Fruit fly (Drosophila melanogaster) whole organism, embryonic: ENCODE data around the gene smid.

ENCODE experiments used
- Asciz ChIP-seq: fragments of 200-800 bp; sonication (Bioruptor generic); optimal IDR thresholded peaks from 2 replicates; lab custom pipeline; 2017; ENCODE audit warnings: missing biosample characterization, mild to moderate bottlenecking, missing genetic modification characterization, missing genetic modification reagents
- BEAF-32 ChIP-seq: fragments of 200-800 bp; sonication (Bioruptor generic); optimal IDR thresholded peaks from 3 replicates; lab custom pipeline; 2017; ENCODE audit warnings: missing biosample characterization, missing genetic modification characterization, mild to moderate bottlenecking, moderate library complexity, missing genetic modification reagents
- CG10431 ChIP-seq: fragments of 200-800 bp; sonication (Bioruptor generic); optimal IDR thresholded peaks from 3 replicates; lab custom pipeline; 2018; ENCODE audit warnings: missing biosample characterization, mild to moderate bottlenecking, missing genetic modification characterization
- CG11560 ChIP-seq: fragments of 200-800 bp; sonication (Bioruptor generic); IDR thresholded peaks from 3 replicates; pipeline ENCODE4 v1.3.6; 2022; ENCODE audit warnings: missing biosample characterization, missing genetic modification characterization
- CG11696 ChIP-seq: fragments of 200-800 bp; sonication (Bioruptor generic); IDR thresholded peaks from 2 replicates; pipeline ENCODE4 v1.3.6; 2022; ENCODE audit warnings: missing biosample characterization, missing genetic modification characterization
- CG12104 ChIP-seq: fragments of 200-800 bp; sonication (Bioruptor generic); optimal IDR thresholded peaks from 3 replicates; lab custom pipeline; 2016; ENCODE audit warnings: missing biosample characterization, missing genetic modification characterization
- CG12155 ChIP-seq: fragments of 200-800 bp; sonication (Bioruptor generic); optimal IDR thresholded peaks from 3 replicates; lab custom pipeline; 2016; ENCODE audit warnings: missing biosample characterization, missing genetic modification characterization
- CG13894 ChIP-seq: fragments of 200-800 bp; sonication (Bioruptor generic); optimal IDR thresholded peaks from 3 replicates; lab custom pipeline; 2018; ENCODE audit warnings: missing biosample characterization, mild to moderate bottlenecking, missing genetic modification characterization, moderate library complexity
- CG18011 ChIP-seq: fragments of 200-800 bp; sonication (Bioruptor generic); optimal IDR thresholded peaks from 2 replicates; lab custom pipeline; 2017; ENCODE audit warnings: missing biosample characterization, missing genetic modification characterization, mild to moderate bottlenecking, moderate library complexity, missing genotype
- CG1832 ChIP-seq: fragments of 200-800 bp; sonication (Bioruptor generic); optimal IDR thresholded peaks from 2 replicates; lab custom pipeline; 2017; ENCODE audit warnings: missing biosample characterization, mild to moderate bottlenecking, missing genetic modification characterization, inconsistent platforms
- CG30020 ChIP-seq: fragments of 200-800 bp; optimal IDR thresholded peaks from 2 replicates; lab custom pipeline; 2019; ENCODE audit warnings: missing biosample characterization, mild to moderate bottlenecking, missing genetic modification characterization, moderate library complexity
- CG4328 ChIP-seq: fragments of 200-800 bp; sonication (Bioruptor generic); optimal IDR thresholded peaks from 3 replicates; lab custom pipeline; 2017; ENCODE audit warnings: missing biosample characterization, missing genetic modification reagents, missing genetic modification characterization
- CG8089 ChIP-seq: fragments of 200-800 bp; sonication (Bioruptor generic); optimal IDR thresholded peaks from 3 replicates; lab custom pipeline; 2016; ENCODE audit warnings: missing biosample characterization, missing genetic modification characterization
- CG8924 ChIP-seq: fragments of 200-800 bp; optimal IDR thresholded peaks from 3 replicates; lab custom pipeline; 2019; ENCODE audit warnings: missing biosample characterization, mild to moderate bottlenecking, missing genetic modification characterization, moderate library complexity
- CG9797 ChIP-seq: fragments of 200-800 bp; sonication (Bioruptor generic); optimal IDR thresholded peaks from 3 replicates; lab custom pipeline; 2018; ENCODE audit warnings: missing biosample characterization, mild to moderate bottlenecking, missing genetic modification characterization
- CG9876 ChIP-seq: fragments of 200-800 bp; sonication (Bioruptor generic); optimal IDR thresholded peaks from 2 replicates; lab custom pipeline; 2016; ENCODE audit warnings: missing biosample characterization, missing genetic modification characterization
- CHES-1-like ChIP-seq: fragments of 200-800 bp; sonication (Bioruptor generic); optimal IDR thresholded peaks from 2 replicates; lab custom pipeline; 2016; ENCODE audit warnings: missing biosample characterization, missing genetic modification characterization
- CTCF ChIP-seq: fragments of 200-800 bp; sonication (Bioruptor generic); optimal IDR thresholded peaks from 2 replicates; lab custom pipeline; 2017; ENCODE audit warnings: missing biosample characterization, mild to moderate bottlenecking, missing genetic modification characterization, moderate library complexity
- Deaf1 ChIP-seq: fragments of 200-800 bp; optimal IDR thresholded peaks from 3 replicates; lab custom pipeline; 2019; ENCODE audit warnings: missing biosample characterization, mild to moderate bottlenecking, missing genetic modification characterization, moderate library complexity
- Doc2 ChIP-seq: fragments of 200-800 bp; sonication (Bioruptor generic); IDR thresholded peaks from 2 replicates; pipeline ENCODE4 v1.3.6; 2022; ENCODE audit warnings: missing biosample characterization, missing genetic modification characterization
- Dp ChIP-seq: fragments of 200-800 bp; sonication (Bioruptor generic); optimal IDR thresholded peaks from 2 replicates; lab custom pipeline; 2018; ENCODE audit warnings: missing biosample characterization, mild to moderate bottlenecking, missing genetic modification characterization, moderate library complexity
- E2f2 ChIP-seq: fragments of 200-800 bp; sonication (Bioruptor generic); IDR thresholded peaks from 2 replicates; pipeline ENCODE4 v1.3.6; 2022; ENCODE audit warnings: missing biosample characterization, missing genetic modification characterization
- Fer3 ChIP-seq: fragments of 200-800 bp; sonication (Bioruptor generic); optimal IDR thresholded peaks from 2 replicates; lab custom pipeline; 2018; ENCODE audit warnings: missing biosample characterization, mild to moderate bottlenecking, missing genetic modification characterization, moderate library complexity
- HLH54F ChIP-seq: fragments of 200-800 bp; sonication (Bioruptor generic); optimal IDR thresholded peaks from 3 replicates; lab custom pipeline; 2016; ENCODE audit warnings: missing biosample characterization, missing genetic modification characterization
- Lhr ChIP-seq: fragments of 200-800 bp; sonication (Bioruptor generic); optimal IDR thresholded peaks from 3 replicates; lab custom pipeline; 2017; ENCODE audit warnings: mild to moderate bottlenecking, missing biosample characterization, missing genetic modification reagents, missing genetic modification characterization
- NFAT ChIP-seq: fragments of 200-800 bp; sonication (Bioruptor generic); IDR thresholded peaks from 2 replicates; pipeline ENCODE4 v1.3.6; 2022; ENCODE audit warnings: missing biosample characterization, missing genetic modification characterization
- Stat92E ChIP-seq, 3 experiments: fragments of >200 bp in 2 of 3; fragments of 200-800 bp in 1 of 3; sonication (Bioruptor generic) in 1 of 3; optimal IDR thresholded peaks; 2 replicates each; lab custom pipeline; 2017 to 2019; ENCODE audit warnings: missing biosample characterization in 3 of 3, missing genetic modification characterization in 3 of 3, mild to moderate bottlenecking in 1 of 3, moderate library complexity in 1 of 3
- Tbp ChIP-seq: fragments of >200 bp; optimal IDR thresholded peaks from 2 replicates; lab custom pipeline; 2018; ENCODE audit warnings: missing biosample characterization, missing genetic modification characterization
- ac ChIP-seq: fragments of 200-800 bp; sonication (Bioruptor generic); optimal IDR thresholded peaks from 3 replicates; lab custom pipeline; 2017; ENCODE audit warnings: missing biosample characterization, mild to moderate bottlenecking, missing genetic modification characterization
- ato ChIP-seq: fragments of 200-800 bp; sonication (Bioruptor generic); IDR thresholded peaks from 2 replicates; pipeline ENCODE4 v1.3.6; 2022; ENCODE audit warnings: missing biosample characterization, missing genetic modification characterization; ENCODE audit not compliant: partially characterized antibody
- bcd ChIP-seq: fragments of 200-800 bp; sonication (Bioruptor generic); optimal IDR thresholded peaks from 2 replicates; lab custom pipeline; 2017; ENCODE audit warnings: missing biosample characterization, mild to moderate bottlenecking, missing genetic modification characterization
- chm ChIP-seq: fragments of 200-800 bp; sonication (Bioruptor generic); IDR thresholded peaks from 2 replicates; pipeline ENCODE4 v1.3.6; 2022; ENCODE audit warnings: missing biosample characterization, missing genetic modification characterization
- corto ChIP-seq: fragments of 200-800 bp; sonication (Bioruptor generic); optimal IDR thresholded peaks from 2 replicates; lab custom pipeline; 2016; ENCODE audit warnings: missing biosample characterization, mild to moderate bottlenecking, missing genetic modification characterization, moderate library complexity
- cwo ChIP-seq: fragments of 200-800 bp; sonication (Bioruptor generic); optimal IDR thresholded peaks from 3 replicates; lab custom pipeline; 2017; ENCODE audit warnings: missing biosample characterization, missing genetic modification characterization, mild to moderate bottlenecking, moderate library complexity, missing genetic modification reagents
- danr ChIP-seq: fragments of 200-800 bp; sonication (Bioruptor generic); IDR thresholded peaks from 2 replicates; pipeline ENCODE4 v1.3.6; 2022; ENCODE audit warnings: missing biosample characterization, missing genetic modification characterization
- gfzf ChIP-seq: fragments of 200-800 bp; sonication (Bioruptor generic); optimal IDR thresholded peaks from 2 replicates; lab custom pipeline; 2016; ENCODE audit warnings: missing biosample characterization, mild to moderate bottlenecking, missing genetic modification characterization, moderate library complexity
- gsb-n ChIP-seq: fragments of 200-800 bp; sonication (Bioruptor generic); optimal IDR thresholded peaks from 3 replicates; lab custom pipeline; 2018; ENCODE audit warnings: missing biosample characterization, mild to moderate bottlenecking, missing genetic modification characterization
- hbn ChIP-seq: fragments of 200-800 bp; sonication (Bioruptor generic); IDR thresholded peaks from 2 replicates; pipeline ENCODE4 v1.3.6; 2022; ENCODE audit warnings: missing biosample characterization, missing genetic modification characterization; ENCODE audit not compliant: partially characterized antibody
- mld ChIP-seq: fragments of 200-800 bp; sonication (Bioruptor generic); IDR thresholded peaks from 3 replicates; pipeline ENCODE4 v1.3.6; 2022; ENCODE audit warnings: missing biosample characterization, missing genetic modification characterization; ENCODE audit not compliant: partially characterized antibody
- nau ChIP-seq: fragments of 200-800 bp; sonication (Bioruptor generic); optimal IDR thresholded peaks from 3 replicates; lab custom pipeline; 2017; ENCODE audit warnings: missing biosample characterization, mild to moderate bottlenecking, missing genetic modification characterization, missing genetic modification reagents
- nmo ChIP-seq: fragments of 200-800 bp; sonication (Bioruptor generic); optimal IDR thresholded peaks from 2 replicates; lab custom pipeline; 2018; ENCODE audit warnings: missing biosample characterization, mild to moderate bottlenecking, missing genetic modification characterization, moderate library complexity
- onecut ChIP-seq: fragments of 200-800 bp; sonication (Bioruptor generic); IDR thresholded peaks from 2 replicates; pipeline ENCODE4 v1.3.6; 2022; ENCODE audit warnings: missing biosample characterization, missing genetic modification characterization
- org-1 ChIP-seq: fragments of 200-800 bp; sonication (Bioruptor generic); optimal IDR thresholded peaks from 2 replicates; lab custom pipeline; 2017; ENCODE audit warnings: missing biosample characterization, missing genetic modification characterization
- pnt ChIP-seq: fragments of 200-800 bp; sonication (Bioruptor generic); optimal IDR thresholded peaks from 3 replicates; lab custom pipeline; 2016; ENCODE audit warnings: missing biosample characterization, missing genetic modification characterization
- pum ChIP-seq: fragments of 200-800 bp; sonication (Bioruptor generic); optimal IDR thresholded peaks from 2 replicates; lab custom pipeline; 2016; ENCODE audit warnings: missing biosample characterization, missing genetic modification characterization
- ranshi ChIP-seq: fragments of 200-800 bp; sonication (Bioruptor generic); IDR thresholded peaks from 2 replicates; pipeline ENCODE4 v1.3.6; 2022; ENCODE audit warnings: missing biosample characterization, missing genetic modification characterization
- slbo ChIP-seq: fragments of 200-800 bp; sonication (Bioruptor generic); IDR thresholded peaks from 2 replicates; pipeline ENCODE4 v1.3.6; 2022; ENCODE audit warnings: missing biosample characterization, missing genetic modification characterization
- tna ChIP-seq: fragments of 200-800 bp; sonication (Bioruptor generic); IDR thresholded peaks from 2 replicates; pipeline ENCODE4 v1.3.6; 2022; ENCODE audit warnings: missing biosample characterization, missing genetic modification characterization; ENCODE audit not compliant: partially characterized antibody
- usp ChIP-seq: fragments of >200 bp; optimal IDR thresholded peaks from 2 replicates; lab custom pipeline; 2017; ENCODE audit warnings: missing biosample characterization, missing genetic modification characterization
- zen2 ChIP-seq: fragments of 200-800 bp; sonication (Bioruptor generic); IDR thresholded peaks from 3 replicates; pipeline ENCODE4 v1.3.6; 2022; ENCODE audit warnings: missing biosample characterization, missing genetic modification characterization; ENCODE audit not compliant: partially characterized antibody
- zfh2 ChIP-seq: fragments of 200-800 bp; sonication (Bioruptor generic); optimal IDR thresholded peaks from 2 replicates; lab custom pipeline; 2016; ENCODE audit warnings: missing biosample characterization, missing genetic modification characterization

The smid gene

DNA sequence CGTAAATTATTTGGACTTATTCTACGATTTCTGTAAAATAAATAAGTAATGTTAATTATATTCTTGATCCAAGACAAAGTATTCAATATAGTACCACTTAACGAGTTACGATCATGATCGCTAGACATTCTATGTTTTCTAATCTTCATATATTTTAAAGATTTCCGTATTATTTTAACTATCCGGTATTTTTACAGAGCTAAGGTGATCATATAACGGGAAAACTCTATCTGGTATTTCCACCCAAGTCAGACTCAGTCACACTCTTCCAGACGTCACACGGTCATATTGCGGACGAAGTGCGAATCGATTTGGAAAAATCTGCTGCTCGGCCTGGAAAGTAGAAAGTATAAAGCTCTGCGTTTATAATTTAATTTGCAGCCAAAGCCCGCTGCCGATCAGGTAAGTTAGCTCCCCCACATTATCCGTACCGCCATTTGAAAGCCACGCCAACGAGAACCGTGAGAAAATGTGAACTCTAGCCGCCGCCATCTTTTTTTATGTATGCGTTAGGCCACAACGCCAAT is 42.1 kb upstream of the smid start, which contains the start of the genes lark and eco (continued):
- no peak for TF ChIP-seq CG4328
- peak; percentile 77 for TF ChIP-seq onecut
- TF ChIP-seq CG11696 (GFP tag; lab: Robert Waterston, UW), result no peak
- no peak for TF ChIP-seq Asciz (GFP tag; lab: Kevin White, UChicago)
- no peak for TF ChIP-seq CG12155
- TF ChIP-seq org-1, result no peak
- TF ChIP-seq CG9876 (GFP tag; lab: Kevin White, UChicago), result no peak
- TF ChIP-seq Dp (GFP tag; lab: Kevin White, UChicago), result peak; percentile 36
- no peak for TF ChIP-seq Doc2 (GFP tag; lab: Robert Waterston, UW)
- TF ChIP-seq mld, result no peak
- TF ChIP-seq pum (GFP tag; lab: Kevin White, UChicago), result no peak
- TF ChIP-seq CG18011 (GFP tag; lab: Kevin White, UChicago), result no peak
- no peak for TF ChIP-seq corto
- peak; percentile 30 for TF ChIP-seq CG30020 (tag; lab: Kevin White, UChicago)
- no peak for TF ChIP-seq hbn (GFP tag; lab: Robert Waterston, UW)
- TF ChIP-seq zen2 (GFP tag; lab: Robert Waterston, UW), result no peak
- no peak for TF ChIP-seq NFAT
- TF ChIP-seq CG13894 (tag; lab: Kevin White, UChicago), result no peak
- TF ChIP-seq CG11560, result no peak
- no peak for TF ChIP-seq danr (GFP tag; lab: Robert Waterston, UW)
- TF ChIP-seq Lhr (GFP tag; lab: Kevin White, UChicago), result peak; percentile 1
- no peak for TF ChIP-seq CG10431
- TF ChIP-seq CHES-1-like, result no peak
- no peak for TF ChIP-seq bcd (GFP tag; lab: Kevin White, UChicago)
- TF ChIP-seq zfh2 (GFP tag; lab: Kevin White, UChicago), result no peak
- TF ChIP-seq tna, result no peak
- TF ChIP-seq HLH54F (GFP tag; lab: Kevin White, UChicago), result no peak
- TF ChIP-seq nmo, result peak; percentile 33
- no peak for TF ChIP-seq chm (GFP tag; lab: Robert Waterston, UW)
- TF ChIP-seq CG9797 (GFP tag; lab: Kevin White, UChicago), result peak; percentile 92
- TF ChIP-seq Deaf1 (tag; lab: Kevin White, UChicago), result no peak
- TF ChIP-seq Tbp, result no peak
- no peak for TF ChIP-seq ranshi
- peak in 1 of 3 experiments; percentile 4 for TF ChIP-seq Stat92E (GFP tag; optimal IDR thresholded peaks at IDR 0.05; lab: Kevin White, UChicago)
- no peak for TF ChIP-seq ac (GFP tag; lab: Kevin White, UChicago)
- no peak; the same call in 1 of the 2 replicates for TF ChIP-seq E2f2 (GFP tag; lab: Robert Waterston, UW)
- no peak for TF ChIP-seq CTCF (GFP tag; lab: Kevin White, UChicago)
- no peak for TF ChIP-seq cwo
- peak; percentile 4 for TF ChIP-seq CG8924 (tag; lab: Kevin White, UChicago)
- peak; percentile 42 for TF ChIP-seq BEAF-32 (GFP tag; lab: Kevin White, UChicago)
- TF ChIP-seq gfzf (GFP tag; lab: Kevin White, UChicago), result peak; percentile 89
- TF ChIP-seq CG1832, result no peak
- TF ChIP-seq slbo, result no peak
- no peak for TF ChIP-seq ato (GFP tag; lab: Robert Waterston, UW)
- no peak for TF ChIP-seq Fer3 (tag; lab: Kevin White, UChicago)
- no peak for TF ChIP-seq CG12104 (GFP tag; lab: Kevin White, UChicago)
- TF ChIP-seq gsb-n (tag; lab: Kevin White, UChicago), result no peak
- no peak for TF ChIP-seq nau (GFP tag; lab: Kevin White, UChicago)
- TF ChIP-seq pnt (GFP tag; lab: Kevin White, UChicago), result no peak
- TF ChIP-seq CG8089 (GFP tag; lab: Kevin White, UChicago), result no peak
- TF ChIP-seq usp (GFP tag; lab: Kevin White, UChicago), result no peak
